Worm (Caenorhabditis elegans): Measurements from ENCODE around the gene F46C5.10.
A peak's percentile ranks its signal among the peaks of the same experiment; 100 is the strongest.

Gene F46C5.10

DNA sequence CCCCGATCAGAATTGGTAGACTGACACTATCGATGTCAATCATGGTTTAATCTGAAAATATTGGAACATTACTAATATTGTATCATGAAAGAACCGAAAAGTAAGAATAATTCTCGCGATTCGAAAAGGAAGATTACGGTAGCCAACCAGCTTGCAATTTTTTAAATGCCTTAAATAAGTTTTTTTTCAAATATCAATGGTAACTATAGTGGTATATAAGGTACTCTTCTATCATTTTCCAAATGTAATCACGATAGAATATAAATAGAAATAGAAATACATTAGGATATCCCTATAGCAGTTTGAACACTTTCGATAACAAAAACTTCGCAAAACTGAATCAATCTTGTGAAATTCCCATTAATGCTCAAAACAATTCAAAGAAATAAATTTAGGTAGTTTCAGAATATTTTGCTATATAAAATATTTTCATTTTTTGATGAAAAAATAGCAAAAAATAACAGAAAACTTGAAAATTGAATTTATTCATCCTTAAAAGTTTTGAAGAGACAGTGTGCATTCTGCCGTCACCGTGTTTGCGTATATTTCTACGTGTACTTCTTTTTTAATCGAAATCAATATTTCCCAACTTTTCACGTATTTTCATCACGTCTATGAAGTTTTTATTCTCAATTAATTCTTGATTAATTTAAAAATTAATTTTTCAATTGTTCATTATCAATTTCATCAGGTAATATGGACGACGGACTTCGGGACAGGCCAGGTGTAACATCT, 8.0 kb downstream of the F46C5.10 start, which contains the start of the genes F46C5.9 and rer-1 (continued):
- TF ChIP-seq nhr-71 (tag; optimal IDR thresholded peaks at IDR 0.05), result peak; percentile 14

DNA sequence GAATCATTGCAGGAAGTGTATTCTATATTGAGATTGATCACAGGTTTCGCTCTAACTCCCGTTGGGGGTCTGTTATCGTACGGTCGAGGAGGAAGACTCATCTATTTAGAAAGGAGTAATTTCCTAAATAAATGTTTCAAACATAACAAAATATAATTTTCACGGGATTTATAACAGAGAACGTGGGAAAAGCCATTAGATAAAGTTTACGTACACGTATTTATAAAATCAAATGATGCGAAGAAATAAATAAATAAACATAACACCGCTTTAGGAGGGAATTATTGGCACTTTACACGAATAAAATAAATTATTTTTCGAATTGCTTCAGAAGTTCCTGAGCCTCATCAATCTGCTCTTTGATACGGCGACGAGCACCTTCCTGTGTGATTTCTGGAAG, 10.3 kb downstream of the F46C5.10 start, which contains the start of gene F07H5.10:
Gene F07H5.10, minus strand, starts transcription at position 101 of the 400 bp plus-strand sequence.
- TF ChIP-seq pqm-1 (tag; optimal IDR thresholded peaks at IDR 0.05), result no peak
- TF ChIP-seq ets-5 (GFP tag; IDR thresholded peaks at IDR 0.05), result no peak
- no peak for TF ChIP-seq Y116A8C.19 (tag; optimal IDR thresholded peaks at IDR 0.05; ENCODE audit: borderline replicate concordance)
- no peak for TF ChIP-seq pax-3 (tag; optimal IDR thresholded peaks at IDR 0.05)
- TF ChIP-seq lsy-2 (tag; optimal IDR thresholded peaks at IDR 0.05), result no peak
- no peak for TF ChIP-seq ceh-88 (GFP tag; IDR thresholded peaks at IDR 0.05)
- no peak for TF ChIP-seq hpl-2 (GFP tag; optimal IDR thresholded peaks at IDR 0.05)
- TF ChIP-seq nhr-12 (tag; optimal IDR thresholded peaks at IDR 0.05), result no peak

DNA sequence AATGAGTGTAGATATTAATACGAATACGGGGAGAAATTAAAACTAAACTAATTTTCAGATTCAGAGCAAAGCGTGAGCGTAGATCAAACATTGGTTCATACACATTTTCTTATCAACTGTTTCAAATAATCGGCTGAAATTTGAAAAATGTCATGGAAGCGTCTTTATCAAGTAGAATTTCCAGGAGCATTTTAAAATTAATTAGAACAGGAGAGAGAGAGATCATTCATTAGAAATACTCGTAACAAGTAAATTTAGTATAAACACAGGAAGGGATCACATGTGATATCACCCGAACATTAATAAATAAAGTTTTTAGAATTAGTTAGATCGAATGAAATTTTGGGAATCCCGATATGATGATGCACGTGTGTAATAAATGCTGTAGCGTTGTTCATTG, 11.9 kb downstream of the F46C5.10 start, which contains the start of gene pho-13:
Gene pho-13, minus strand, starts transcription at position 101 of the 400 bp plus-strand sequence.
- TF ChIP-seq aly-2 (tag; optimal IDR thresholded peaks at IDR 0.05) (no peak), skn-1 (tag; optimal IDR thresholded peaks at IDR 0.05) (no peak), hpl-2 (GFP tag; optimal IDR thresholded peaks at IDR 0.05) (no peak), egl-13 (tag; optimal IDR thresholded peaks at IDR 0.05) (no peak), nhr-12 (tag; optimal IDR thresholded peaks at IDR 0.05) (no peak), C04F5.9 (tag; optimal IDR thresholded peaks at IDR 0.05) (no peak)

DNA sequence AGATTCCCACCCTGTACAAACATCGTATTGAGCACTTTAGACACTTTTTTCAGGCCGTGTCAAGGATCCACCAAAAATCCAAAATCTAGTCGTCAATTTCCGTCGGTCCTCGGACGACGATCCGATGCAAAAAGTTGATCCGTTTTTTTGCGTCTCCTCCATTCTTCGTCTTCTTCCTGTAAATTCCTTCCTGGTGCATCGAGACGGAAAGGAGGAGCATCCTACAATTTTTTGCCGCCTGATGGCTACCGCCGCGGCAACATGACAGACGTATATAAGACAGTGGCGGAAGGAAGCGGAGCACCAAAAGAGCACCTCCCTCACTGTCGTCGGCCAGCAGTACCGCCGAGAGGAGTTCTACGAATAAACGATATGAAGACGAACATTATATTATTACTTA, 18.0 kb downstream of the F46C5.10 start, which contains the start of gene appg-2:
Gene appg-2, plus strand, starts transcription at position 301 of the 400 bp plus-strand sequence.
- no peak for TF ChIP-seq vab-15 (tag; optimal IDR thresholded peaks at IDR 0.05)
- no peak for TF ChIP-seq efl-1 (optimal IDR thresholded peaks at IDR 0.05)
- TF ChIP-seq efl-1 (GFP tag; optimal IDR thresholded peaks at IDR 0.05 in 1 of 2), result peak in 1 of 2 experiments; percentile 18

DNA sequence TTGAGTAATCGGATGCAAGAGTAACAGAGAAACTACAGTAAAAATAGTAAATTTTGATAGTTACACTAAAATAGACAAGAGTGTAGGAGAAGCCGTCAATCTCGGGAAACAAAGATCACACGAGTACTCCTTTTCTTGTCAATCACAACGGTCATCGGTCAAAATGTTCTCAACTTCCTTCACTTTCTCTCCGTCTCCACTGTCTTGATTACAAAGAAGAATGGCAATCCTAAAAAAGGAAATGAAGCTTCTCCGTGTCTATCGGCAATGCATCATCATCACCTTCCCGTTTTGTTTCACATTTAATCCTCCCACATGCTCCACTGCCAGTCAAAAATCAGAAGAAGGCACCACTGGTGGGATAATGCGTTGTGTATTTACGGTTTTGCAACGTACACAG, 19.1 kb downstream of the F46C5.10 start:
- TF ChIP-seq nhr-20 (tag; optimal IDR thresholded peaks at IDR 0.05) (no peak), zag-1 (tag; optimal IDR thresholded peaks at IDR 0.05) (no peak), jun-1 (tag; optimal IDR thresholded peaks at IDR 0.05) (no peak), mef-2 (tag; optimal IDR thresholded peaks at IDR 0.05) (no peak), aly-2 (tag; optimal IDR thresholded peaks at IDR 0.05) (no peak), vab-15 (tag; optimal IDR thresholded peaks at IDR 0.05) (no peak), ama-1 (optimal IDR thresholded peaks at IDR 0.05) (no peak), lin-13 (GFP tag; optimal IDR thresholded peaks at IDR 0.05) (no peak), pag-3 (tag; optimal IDR thresholded peaks at IDR 0.05; ENCODE audit: borderline replicate concordance, insufficient read depth) (no peak), nhr-85 (tag) (no peak), ztf-4 (tag; optimal IDR thresholded peaks at IDR 0.05) (no peak), pax-3 (tag; optimal IDR thresholded peaks at IDR 0.05) (no peak), hlh-4 (tag; optimal IDR thresholded peaks at IDR 0.05) (no peak), ceh-8 (GFP tag; optimal IDR thresholded peaks at IDR 0.05) (no peak), nhr-77 (tag; optimal IDR thresholded peaks at IDR 0.05) (no peak), egl-27 (tag; optimal IDR thresholded peaks at IDR 0.05) (no peak), nhr-71 (tag; optimal IDR thresholded peaks at IDR 0.05) (no peak), snu-23 (GFP tag; optimal IDR thresholded peaks at IDR 0.05) (no peak)

DNA sequence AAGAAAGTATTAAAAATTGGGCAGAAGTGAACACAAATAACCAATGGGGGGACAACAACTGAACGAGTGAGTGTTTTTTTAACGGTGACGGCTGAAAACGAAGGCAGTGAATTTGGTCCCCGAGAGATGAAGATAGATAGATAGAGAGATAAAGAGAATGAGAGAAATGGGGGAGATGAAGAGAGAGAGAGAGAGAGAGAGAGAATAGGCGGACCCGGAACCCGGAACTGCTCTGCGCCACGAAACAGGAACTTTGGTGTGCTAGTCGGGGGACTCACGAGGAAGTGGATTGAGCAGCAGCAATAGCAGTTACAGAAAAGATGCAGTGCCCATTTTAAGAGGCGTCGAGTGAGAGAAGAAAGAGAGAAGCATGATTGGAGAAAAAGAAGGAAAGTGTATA, 22.4 kb downstream of the F46C5.10 start:
- TF ChIP-seq unc-98 (GFP tag; IDR thresholded peaks at IDR 0.05) (no peak), pax-3 (tag; optimal IDR thresholded peaks at IDR 0.05) (no peak), mef-2 (tag; optimal IDR thresholded peaks at IDR 0.05) (no peak), mdl-1 (tag; optimal IDR thresholded peaks at IDR 0.05) (no peak), unc-86 (tag; optimal IDR thresholded peaks at IDR 0.05) (peak; percentile 83), tlp-1 (tag; optimal IDR thresholded peaks at IDR 0.05) (no peak), nhr-237 (tag; optimal IDR thresholded peaks at IDR 0.05) (no peak), lsy-2 (tag; optimal IDR thresholded peaks at IDR 0.05) (peak; percentile 45 to 50), Y116A8C.19 (tag; optimal IDR thresholded peaks at IDR 0.05; ENCODE audit: borderline replicate concordance) (no peak), fos-1 (tag; optimal IDR thresholded peaks at IDR 0.05) (peak; percentile 21), egl-27 (tag; optimal IDR thresholded peaks at IDR 0.05) (no peak), snpc-4 (tag; optimal IDR thresholded peaks at IDR 0.05) (peak; percentile 13), C04F5.9 (tag; optimal IDR thresholded peaks at IDR 0.05) (no peak), nhr-85 (tag) (no peak), nhr-77 (tag; optimal IDR thresholded peaks at IDR 0.05) (peak; percentile 7), isw-1 (GFP tag; IDR thresholded peaks at IDR 0.05) (peak; percentile 59), pqm-1 (tag; optimal IDR thresholded peaks at IDR 0.05) (no peak), ceh-8 (GFP tag; optimal IDR thresholded peaks at IDR 0.05) (peak; percentile 32), lir-3 (tag; optimal IDR thresholded peaks at IDR 0.05; ENCODE audit: poor library complexity) (peak; percentile 14), ceh-90 (tag; optimal IDR thresholded peaks at IDR 0.05) (no peak), F16B12.6 (tag; optimal IDR thresholded peaks at IDR 0.05) (no peak), lin-15B (tag; optimal IDR thresholded peaks at IDR 0.05) (no peak)

Data from whole organism, L1 larva.